Worm (Caenorhabditis elegans) whole organism, midembryonic: ENCODE data around the gene egl-18.
A peak's percentile ranks its signal among the peaks of the same experiment; 100 is the strongest.

Source experiments
- T22C8.4 ChIP-seq: fragments of 200-800 bp; sonication (Bioruptor generic); IDR thresholded peaks from 2 replicates; pipeline ENCODE4 v1.3.6; 2022; ENCODE audit warnings: missing genetic modification characterization, missing compliant biosample characterization
- cog-1 ChIP-seq: sonication (generic microtip); optimal IDR thresholded peaks from 2 replicates; lab custom pipeline; 2016; ENCODE audit warnings: missing genetic modification characterization, missing compliant biosample characterization
- flt-1 ChIP-seq: fragments of 200-800 bp; sonication (Bioruptor generic); IDR thresholded peaks from 2 replicates; pipeline ENCODE4 v1.3.6; 2022; ENCODE audit warnings: missing genetic modification characterization, missing compliant biosample characterization
- klf-2 ChIP-seq: fragments of 200-800 bp; sonication (Bioruptor generic); conservative IDR thresholded peaks from 2 replicates; pipeline ENCODE4 v1.3.6; 2022; ENCODE audit warnings: missing genetic modification reagents, missing genetic modification characterization, missing compliant biosample characterization
- med-1 ChIP-seq: sonication (generic microtip); optimal IDR thresholded peaks from 2 replicates; lab custom pipeline; 2017; ENCODE audit warnings: missing genetic modification characterization, mild to moderate bottlenecking, missing compliant biosample characterization, antibody characterized with exemption, missing genetic modification reagents; ENCODE audit not compliant: insufficient read depth
- ref-1 ChIP-seq: fragments of 200-800 bp; sonication (Bioruptor generic); conservative IDR thresholded peaks from 2 replicates; pipeline ENCODE4 v1.3.6; 2022; ENCODE audit warnings: missing genetic modification reagents, missing genetic modification characterization, missing compliant biosample characterization
- tab-1 ChIP-seq: fragments of 200-800 bp; sonication (Bioruptor generic); IDR thresholded peaks from 2 replicates; pipeline ENCODE4 v1.3.6; 2022; ENCODE audit warnings: missing genetic modification characterization, missing compliant biosample characterization
- ztf-23 ChIP-seq: fragments of 200-800 bp; sonication (Bioruptor generic); IDR thresholded peaks from 2 replicates; pipeline ENCODE4 v1.3.6; 2022; ENCODE audit warnings: missing genetic modification reagents, missing genetic modification characterization, missing compliant biosample characterization
- ztf-29 ChIP-seq: fragments of 200-800 bp; sonication (Bioruptor generic); IDR thresholded peaks from 2 replicates; pipeline ENCODE4 v1.3.6; 2022; ENCODE audit warnings: missing genetic modification reagents, missing genetic modification characterization, missing compliant biosample characterization

DNA sequence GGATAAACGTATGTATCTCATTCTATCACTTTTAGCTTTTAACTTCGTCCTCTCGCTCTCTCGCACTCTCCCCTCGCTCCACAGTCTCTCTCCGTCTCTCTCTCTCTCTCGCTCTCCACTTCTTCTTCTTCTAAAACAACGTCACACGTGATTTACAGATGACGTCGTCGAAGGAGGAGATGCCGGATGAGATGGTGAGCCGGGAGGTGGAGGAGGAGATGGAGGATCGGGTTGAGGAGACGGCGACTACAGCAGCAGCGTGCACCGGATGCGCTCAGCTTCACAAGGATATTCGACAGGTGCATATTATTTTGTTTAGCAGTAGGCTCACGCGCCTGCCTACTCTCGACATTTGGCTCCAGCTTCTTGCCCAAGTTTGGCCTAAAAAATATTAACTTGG lies 15.7 kb downstream of the egl-18 start, which contains the start of gene elt-6:
- TF ChIP-seq ztf-23 (GFP tag; lab: Robert Waterston, UW) (0 out of 2 replicates have a peak, but pooled peaks have one; percentile 37), klf-2 (GFP tag; lab: Robert Waterston, UW) (no peak), med-1 (GFP tag; lab: Kevin White, UChicago) (no peak), cog-1 (no peak), flt-1 (no peak), T22C8.4 (GFP tag; lab: Robert Waterston, UW) (no peak), ref-1 (GFP tag; lab: Robert Waterston, UW) (no peak), ztf-29 (GFP tag; lab: Robert Waterston, UW) (no peak), tab-1 (GFP tag; lab: Robert Waterston, UW) (no peak)
